Fruit fly (Drosophila melanogaster) S2 (cell line): ENCODE data around the gene CG43760.

Experiments
- CG8478 ChIP-seq: fragments of >200 bp; optimal IDR thresholded peaks from 2 replicates; lab custom pipeline; 2018
- CTCF ChIP-seq, 2 experiments: fragments of >200 bp; optimal IDR thresholded peaks; 2 replicates each; lab custom pipeline; 2018

The CG43760 gene

DNA sequence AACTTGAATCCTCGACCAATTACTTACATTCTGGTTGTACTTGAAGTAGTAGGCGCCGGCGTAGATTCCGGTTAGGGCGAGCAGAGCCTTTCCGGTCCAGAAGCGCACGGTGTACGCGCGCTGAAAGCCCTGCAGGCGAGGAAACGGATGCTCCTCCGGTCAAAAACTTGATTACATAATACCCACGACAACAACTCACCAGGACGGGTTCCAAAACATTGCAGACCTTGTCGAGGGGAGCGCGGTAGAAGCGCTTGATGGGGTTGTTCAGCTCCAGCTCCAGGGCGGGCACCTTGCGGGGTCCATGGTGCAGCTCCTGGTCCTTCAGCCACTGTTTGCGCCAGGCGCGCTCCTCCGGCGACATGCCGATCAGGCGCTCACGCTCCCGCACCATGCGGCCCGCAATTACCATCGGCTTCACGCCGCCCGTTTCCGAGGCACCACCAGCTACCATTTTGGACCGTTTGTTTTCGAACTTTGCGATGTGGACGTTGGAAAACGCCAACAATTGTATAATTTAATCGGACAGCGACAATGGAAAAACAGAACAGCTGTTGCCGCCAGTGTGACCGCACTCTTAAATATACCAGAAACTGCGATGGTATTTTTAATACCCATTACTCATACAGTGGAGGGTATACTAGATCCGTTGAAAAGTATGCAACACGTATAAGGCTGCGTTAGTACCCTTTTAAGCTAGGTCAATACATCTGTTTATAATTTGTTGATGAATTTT is 26.0 kb downstream of the CG43760 start, which contains the start of gene ND-B17:
Gene ND-B17 (minus strand): TSS at position 556 of the 736 bp plus-strand sequence.
- no peak for TF ChIP-seq CTCF (optimal IDR thresholded peaks at IDR 0.05; lab: Kevin White, UChicago)
- TF ChIP-seq CG8478 = no peak

DNA sequence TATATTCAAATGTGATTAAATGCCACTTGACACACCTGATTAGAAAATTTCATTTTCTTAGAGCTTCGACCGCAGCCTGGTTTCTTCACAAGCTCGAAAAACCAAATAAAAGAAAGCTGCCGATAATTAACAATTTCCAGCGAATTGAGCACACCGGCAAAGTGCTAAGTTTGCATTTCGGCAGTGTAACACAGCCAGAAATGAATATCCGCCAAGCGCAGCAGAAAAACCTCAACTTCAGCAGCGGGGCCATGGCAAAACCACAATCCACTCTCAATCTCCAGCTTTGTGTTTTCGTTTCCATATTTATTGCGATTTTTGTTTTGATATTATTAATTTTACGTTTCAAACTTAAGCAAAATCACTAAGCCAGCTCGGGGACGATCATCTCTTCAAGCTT is 27.3 kb downstream of the CG43760 start:
- no peak for TF ChIP-seq CG8478
- TF ChIP-seq CTCF (optimal IDR thresholded peaks at IDR 0.05; lab: Kevin White, UChicago) = no peak

DNA sequence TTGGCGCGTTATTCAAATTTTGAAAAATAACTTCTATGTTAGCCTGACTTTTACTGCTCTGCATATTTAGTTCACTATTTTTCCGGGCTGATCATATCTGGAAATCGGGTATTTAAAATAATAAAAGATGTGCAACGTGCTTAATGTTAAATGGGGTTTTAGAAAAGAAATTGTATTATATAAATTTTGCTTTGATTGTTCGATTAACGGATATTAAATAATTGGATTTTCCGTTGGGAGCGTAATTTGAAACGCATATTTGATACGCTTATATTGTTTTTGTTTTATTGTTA is 28.4 kb downstream of the CG43760 start:
- no peak for TF ChIP-seq CG8478

DNA sequence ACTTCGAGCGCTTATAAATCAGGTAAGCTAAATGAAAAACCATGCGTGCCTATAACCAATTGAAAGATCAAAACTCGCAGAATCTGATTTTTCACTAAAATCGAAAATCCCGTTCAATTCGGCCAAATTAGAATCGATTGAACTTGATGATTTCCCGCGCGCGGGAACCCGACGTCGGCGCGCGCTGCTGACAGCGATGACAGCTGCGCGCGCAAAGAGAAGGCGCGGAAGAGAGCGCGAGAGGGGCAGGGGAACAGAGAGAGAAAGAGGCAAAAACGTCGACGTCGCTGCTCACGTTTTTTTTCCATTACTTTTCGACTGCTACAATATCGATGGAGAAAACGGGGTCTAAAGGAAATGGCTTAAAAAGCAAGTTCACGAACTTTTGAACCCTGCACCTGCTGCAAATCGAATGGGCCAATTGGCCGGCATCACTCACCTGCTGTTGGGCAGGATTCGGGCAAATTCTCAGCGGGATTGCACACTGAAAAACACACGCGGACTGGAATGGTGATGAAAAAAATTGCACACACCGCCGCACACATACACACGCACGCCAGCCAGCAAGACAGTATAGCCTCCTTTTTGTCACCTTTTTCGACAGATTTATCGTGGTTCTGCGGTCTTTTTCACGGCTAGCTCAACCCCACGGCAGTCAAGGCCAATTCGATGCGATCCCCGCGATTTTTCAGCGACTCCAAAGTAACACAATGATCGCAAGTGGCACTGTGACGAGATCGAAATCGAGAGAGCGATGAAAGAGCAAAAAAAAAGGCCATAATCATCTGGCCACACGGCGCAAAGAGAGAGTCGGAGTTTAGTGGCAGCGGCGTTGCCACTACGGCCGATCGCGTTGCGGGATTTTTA is 29.0 kb downstream of the CG43760 start, which contains the start of gene CycE:
Gene CycE (minus strand): TSS at position 757 of the 867 bp plus-strand sequence.
- peak in 1 of 2 experiments; percentile 23 for TF ChIP-seq CTCF (optimal IDR thresholded peaks at IDR 0.05; lab: Kevin White, UChicago)
- TF ChIP-seq CG8478 = no peak

DNA sequence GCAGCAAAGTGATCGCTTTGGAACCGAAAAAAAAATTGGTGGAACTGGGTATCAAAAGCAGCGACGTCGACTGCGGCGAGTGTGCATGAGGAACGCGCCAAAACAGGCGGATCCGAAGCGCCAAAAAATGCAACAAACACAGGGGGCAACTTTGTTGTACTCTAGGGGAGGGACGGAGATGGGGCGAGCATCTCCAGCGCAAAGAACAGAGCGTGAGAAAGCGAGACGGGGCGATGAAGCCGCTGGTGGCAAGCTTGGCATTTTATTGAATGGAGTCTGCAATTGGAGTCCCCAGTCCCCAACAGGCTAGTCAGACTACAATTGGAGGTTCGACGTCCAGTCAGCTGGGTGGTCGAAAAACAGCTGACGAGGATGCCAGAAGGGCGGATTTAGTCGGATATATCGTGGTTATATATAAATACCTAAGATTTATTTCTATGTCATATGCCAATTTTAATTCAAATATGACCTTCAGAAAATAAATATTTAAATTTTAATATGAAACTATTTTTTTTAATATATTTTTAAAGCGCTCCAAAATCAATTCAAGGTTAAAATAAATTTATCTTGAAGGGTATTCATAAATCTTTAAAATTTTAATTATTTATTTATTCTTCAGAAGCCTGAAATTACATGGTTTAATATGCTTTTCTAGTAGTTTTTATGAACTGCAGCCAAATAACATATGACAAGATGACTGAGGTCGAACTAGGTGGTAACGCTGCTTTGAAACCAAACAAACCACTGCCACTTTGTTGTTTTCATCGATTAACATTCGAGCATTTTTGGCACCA is 29.9 kb downstream of the CG43760 start:
- TF ChIP-seq CTCF (optimal IDR thresholded peaks at IDR 0.05; lab: Kevin White, UChicago) (no peak), CG8478 (no peak)

DNA sequence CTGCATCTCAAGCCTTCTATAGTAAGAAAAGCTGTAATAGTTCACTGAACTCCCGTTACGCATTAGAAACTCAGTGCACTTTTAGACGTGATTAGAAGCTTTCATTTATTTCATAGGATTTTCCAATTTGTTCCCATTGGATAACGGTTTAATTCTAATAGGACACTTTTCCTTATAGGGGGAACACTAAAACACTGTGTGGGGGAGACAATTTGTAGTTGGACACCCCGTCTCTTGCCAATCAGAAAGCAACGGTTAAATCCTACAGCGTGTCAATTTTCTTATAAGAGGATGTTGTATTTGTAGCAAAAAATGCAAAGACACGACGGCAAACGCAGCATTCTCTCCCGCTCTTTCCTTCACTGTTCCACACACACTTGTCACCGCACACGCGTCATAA is 30.7 kb downstream of the CG43760 start:
- TF ChIP-seq CG8478 = no peak
- no peak for TF ChIP-seq CTCF (optimal IDR thresholded peaks at IDR 0.05; lab: Kevin White, UChicago)

DNA sequence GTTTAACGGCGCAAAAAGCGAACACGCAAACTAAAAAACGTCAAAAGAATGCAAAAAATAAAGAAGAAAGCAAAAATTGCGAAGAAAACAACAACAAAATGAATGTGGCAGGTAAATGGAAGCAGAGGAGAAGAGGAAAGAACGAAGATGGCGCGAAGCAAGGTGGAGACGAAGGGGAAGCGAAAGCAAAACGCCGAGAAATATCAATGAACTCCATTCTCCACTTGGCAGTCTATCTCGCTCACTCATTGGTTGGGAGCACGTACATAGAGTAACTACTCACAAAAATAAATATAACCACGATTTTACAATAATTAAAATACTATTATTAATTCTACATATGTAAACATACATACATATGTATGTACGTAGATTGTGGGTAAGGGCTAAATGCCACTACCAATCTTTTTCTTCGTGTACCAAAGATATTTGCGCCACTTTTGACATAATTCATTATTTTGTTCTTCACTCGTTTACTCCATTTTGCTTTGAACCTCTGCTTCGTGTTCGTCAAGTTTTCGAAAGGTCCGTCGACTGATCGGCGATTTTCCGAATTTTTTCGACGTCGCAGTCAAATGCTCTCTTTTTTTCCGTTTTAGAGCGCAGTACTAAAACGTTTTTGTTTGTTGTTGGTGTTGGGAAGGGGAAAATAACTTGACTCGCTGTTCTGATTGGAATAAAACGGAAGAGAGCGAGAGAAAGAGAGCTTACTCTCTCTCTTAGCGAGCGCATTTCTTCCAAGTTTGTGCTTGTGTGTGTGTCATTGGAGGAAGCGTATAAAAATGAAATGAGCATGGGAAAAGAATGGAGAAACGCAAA is 31.4 kb downstream of the CG43760 start:
- TF ChIP-seq CG8478 = no peak
- TF ChIP-seq CTCF (optimal IDR thresholded peaks at IDR 0.05; lab: Kevin White, UChicago) = no peak

DNA sequence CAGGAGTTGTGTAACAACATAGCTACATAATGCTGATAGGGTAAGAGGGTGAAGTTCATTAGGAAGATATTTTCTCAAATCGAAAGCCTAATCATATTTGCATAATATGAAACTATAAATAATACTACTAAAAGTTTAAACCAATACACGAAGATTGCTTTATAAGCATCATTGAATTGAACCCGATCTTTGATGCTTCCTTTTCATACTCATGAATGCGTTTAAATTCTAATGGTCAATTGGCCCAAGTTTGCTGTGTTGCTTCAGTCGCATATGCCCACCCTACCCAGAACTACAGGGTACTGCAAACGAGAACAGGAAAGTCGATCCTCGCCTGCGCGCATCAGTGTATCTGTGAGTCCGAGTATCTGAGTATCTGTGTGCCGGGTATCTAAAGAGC is 33.1 kb downstream of the CG43760 start:
- TF ChIP-seq CG8478 (no peak), CTCF (optimal IDR thresholded peaks at IDR 0.05; lab: Kevin White, UChicago) (no peak)

DNA sequence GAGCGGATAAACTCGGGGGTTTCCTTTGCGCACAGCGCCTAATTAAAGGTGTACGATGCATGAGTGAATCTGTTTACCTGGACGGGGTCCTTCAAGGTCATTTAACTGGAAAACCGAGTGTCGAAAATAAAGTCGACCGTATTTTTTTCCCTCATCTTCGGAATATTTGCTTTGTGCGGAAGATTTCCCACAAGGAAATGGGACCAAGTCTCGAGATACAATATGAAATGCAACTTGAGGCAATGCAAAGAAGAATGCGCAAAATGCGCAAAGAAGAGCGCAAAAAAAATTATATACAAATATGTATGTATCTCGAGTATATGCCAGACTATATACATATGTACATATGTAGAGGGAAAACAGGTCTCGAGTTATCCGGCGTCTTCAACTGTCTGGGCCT is 33.7 kb downstream of the CG43760 start:
- TF ChIP-seq CG8478 (no peak), CTCF (optimal IDR thresholded peaks at IDR 0.05; lab: Kevin White, UChicago) (no peak)

DNA sequence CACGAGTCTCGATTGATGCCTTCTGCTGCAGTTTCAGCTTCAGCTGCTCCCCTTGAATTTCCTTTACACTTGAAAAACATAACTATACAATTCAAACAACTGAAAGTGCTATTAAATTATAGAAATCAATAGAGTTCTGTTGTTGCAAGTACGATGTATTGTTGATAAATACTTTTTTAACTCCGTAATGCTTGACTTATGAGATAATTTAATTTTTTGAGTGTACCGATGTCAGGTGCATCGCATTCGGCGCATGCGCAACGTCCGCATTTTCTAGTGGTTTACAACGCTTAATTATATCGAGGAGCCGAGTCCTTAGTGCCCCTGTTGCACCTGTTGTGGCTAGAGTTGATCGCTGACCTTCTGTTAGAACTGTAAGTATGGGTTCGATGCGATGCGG is 35.2 kb downstream of the CG43760 start:
- no peak for TF ChIP-seq CG8478
- no peak for TF ChIP-seq CTCF (optimal IDR thresholded peaks at IDR 0.05; lab: Kevin White, UChicago)

DNA sequence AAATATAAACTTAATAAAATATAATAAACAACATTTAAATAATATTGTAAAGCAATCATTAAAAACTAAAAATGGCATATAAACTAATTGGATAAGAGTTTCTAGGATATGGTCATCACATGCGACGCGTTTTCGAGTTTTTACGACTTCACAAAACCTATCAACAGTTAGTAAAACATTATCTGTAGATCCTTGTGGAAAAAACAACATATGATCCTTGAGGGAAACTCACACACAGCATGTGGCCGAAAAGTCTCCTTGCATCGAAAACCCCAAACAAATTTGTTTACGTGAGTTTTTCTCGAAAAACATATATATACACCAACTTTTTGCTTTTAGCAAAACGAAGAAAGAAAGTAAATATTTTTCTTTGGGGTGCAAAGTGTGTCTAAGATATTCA is 35.7 kb downstream of the CG43760 start:
- no peak for TF ChIP-seq CTCF (optimal IDR thresholded peaks at IDR 0.05; lab: Kevin White, UChicago)
- TF ChIP-seq CG8478 = no peak

DNA sequence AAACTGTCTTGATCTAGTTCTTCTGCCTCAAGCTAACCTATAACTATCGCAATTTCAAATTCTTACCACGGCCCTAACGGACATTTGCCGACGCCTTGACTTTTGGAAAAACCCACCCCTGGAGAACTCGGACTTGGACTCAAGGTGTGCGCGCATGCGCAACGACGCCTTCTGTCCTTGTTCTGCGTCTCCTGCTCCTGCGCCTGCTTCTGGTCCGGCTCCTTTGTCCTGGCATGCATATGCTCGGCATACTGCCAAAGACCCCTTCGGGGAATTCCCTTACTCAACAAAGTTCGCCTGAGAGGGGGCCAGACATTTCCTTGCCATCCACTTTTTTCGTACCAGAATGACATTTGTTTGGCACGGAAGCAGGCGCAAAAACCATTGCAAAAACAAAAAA is 40.7 kb downstream of the CG43760 start:
- TF ChIP-seq CG8478 (no peak), CTCF (optimal IDR thresholded peaks at IDR 0.05; lab: Kevin White, UChicago) (no peak)

DNA sequence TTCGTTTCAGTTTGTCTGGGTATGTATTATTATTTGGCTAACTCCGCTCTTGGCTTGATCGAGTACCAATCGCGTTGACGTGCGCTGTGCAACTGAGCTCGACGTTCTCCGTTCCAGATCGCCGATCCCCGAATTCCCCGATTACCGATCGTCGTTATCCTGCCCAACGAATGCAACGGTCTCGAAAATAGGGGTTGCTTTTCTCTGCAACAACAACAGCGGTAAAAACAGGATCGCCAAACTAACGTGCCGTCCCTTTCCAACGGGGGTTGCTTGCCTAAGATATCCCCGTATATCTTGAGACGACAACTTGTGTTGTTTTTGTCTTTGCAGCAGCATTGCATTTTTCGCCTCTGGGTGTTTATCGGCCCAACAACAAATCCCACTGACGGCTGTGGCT is 45.0 kb downstream of the CG43760 start:
- TF ChIP-seq CTCF (optimal IDR thresholded peaks at IDR 0.05; lab: Kevin White, UChicago) (no peak), CG8478 (no peak)
